Fruit fly (Drosophila melanogaster) whole organism, embryonic: ENCODE data around the gene CG8034.

Experiments used
- Antp ChIP-seq: fragments of 200-800 bp; sonication (Bioruptor generic); optimal IDR thresholded peaks from 3 replicates; lab custom pipeline; 2016; ENCODE audit warnings: missing biosample characterization, missing genetic modification characterization
- Awh ChIP-seq: fragments of 200-800 bp; sonication (Bioruptor generic); IDR thresholded peaks from 2 replicates; pipeline ENCODE4, ENCODE4 v1.3.6; 2022; ENCODE audit warnings: missing biosample characterization, missing genetic modification characterization
- C15 ChIP-seq: fragments of 200-800 bp; sonication (Bioruptor generic); IDR thresholded peaks from 3 replicates; pipeline ENCODE4 v1.3.6; 2022; ENCODE audit warnings: missing biosample characterization, missing genetic modification characterization
- CG14014 ChIP-seq: fragments of 200-800 bp; sonication (Bioruptor generic); IDR thresholded peaks from 2 replicates; pipeline ENCODE4 v1.3.6; 2022; ENCODE audit warnings: missing biosample characterization, missing genetic modification characterization
- CG14050 ChIP-seq: fragments of 200-800 bp; sonication (Bioruptor generic); IDR thresholded peaks from 3 replicates; pipeline ENCODE4 v1.3.6; 2022; ENCODE audit warnings: missing biosample characterization, missing genetic modification characterization
- CG14965 ChIP-seq: fragments of 200-800 bp; sonication (Bioruptor generic); optimal IDR thresholded peaks from 2 replicates; lab custom pipeline; 2016; ENCODE audit warnings: missing biosample characterization, missing genetic modification characterization, borderline replicate concordance
- CG15269 ChIP-seq: fragments of 200-800 bp; sonication (Bioruptor generic); optimal IDR thresholded peaks from 2 replicates; lab custom pipeline; 2018; ENCODE audit warnings: missing biosample characterization, mild to moderate bottlenecking, missing genetic modification characterization, moderate library complexity
- CG17328 ChIP-seq: fragments of 200-800 bp; sonication (Bioruptor generic); IDR thresholded peaks from 2 replicates; pipeline ENCODE4 v1.3.6; 2022; ENCODE audit warnings: missing biosample characterization, missing genetic modification characterization
- CG17359 ChIP-seq: fragments of 200-800 bp; sonication (Bioruptor generic); optimal IDR thresholded peaks from 3 replicates; lab custom pipeline; 2018; ENCODE audit warnings: missing biosample characterization, mild to moderate bottlenecking, missing genetic modification characterization, moderate library complexity
- CG17568 ChIP-seq: fragments of 200-800 bp; sonication (Bioruptor generic); optimal IDR thresholded peaks from 2 replicates; lab custom pipeline; 2018; ENCODE audit warnings: missing biosample characterization, mild to moderate bottlenecking, missing genetic modification characterization, moderate library complexity
- CG2129 ChIP-seq: fragments of 200-800 bp; sonication (Bioruptor generic); IDR thresholded peaks from 2 replicates; pipeline ENCODE4 v1.3.6; 2022; ENCODE audit warnings: missing biosample characterization, missing genetic modification characterization; ENCODE audit not compliant: partially characterized antibody
- CG2199 ChIP-seq: fragments of 200-800 bp; sonication (Bioruptor generic); IDR thresholded peaks from 3 replicates; pipeline ENCODE4 v1.3.6; 2022; ENCODE audit warnings: missing biosample characterization, missing genetic modification characterization
- CG31441 ChIP-seq: fragments of 200-800 bp; sonication (Bioruptor generic); IDR thresholded peaks from 2 replicates; pipeline ENCODE4 v1.3.6; 2022; ENCODE audit warnings: missing biosample characterization, missing genetic modification characterization
- CG4854 ChIP-seq: fragments of 200-800 bp; sonication (Bioruptor generic); optimal IDR thresholded peaks from 2 replicates; lab custom pipeline; 2016; ENCODE audit warnings: missing biosample characterization, missing genetic modification characterization, inconsistent platforms
- CG6175 ChIP-seq: fragments of 200-800 bp; sonication (Bioruptor generic); IDR thresholded peaks from 3 replicates; pipeline ENCODE4 v1.3.6; 2022; ENCODE audit warnings: missing biosample characterization, missing genetic modification characterization
- CG6813 ChIP-seq: fragments of 200-800 bp; sonication (Bioruptor generic); optimal IDR thresholded peaks from 2 replicates; lab custom pipeline; 2017; ENCODE audit warnings: missing biosample characterization, missing genetic modification characterization, mild to moderate bottlenecking, moderate library complexity, missing genetic modification reagents
- CG6854 ChIP-seq: fragments of 200-800 bp; sonication (Bioruptor generic); optimal IDR thresholded peaks from 3 replicates; lab custom pipeline; 2017; ENCODE audit warnings: missing biosample characterization, mild to moderate bottlenecking, missing genetic modification characterization
- CG8290 ChIP-seq, 3 experiments: fragments of 200-800 bp; sonication (Bioruptor generic); optimal IDR thresholded peaks; 2 replicates each; lab custom pipeline; 2016 to 2019; ENCODE audit warnings: missing biosample characterization in 3 of 3, missing genetic modification characterization in 3 of 3, mild to moderate bottlenecking in 2 of 3, moderate library complexity in 1 of 3
- CG8765 ChIP-seq: fragments of 200-800 bp; sonication (Bioruptor generic); IDR thresholded peaks from 2 replicates; pipeline ENCODE4 v1.3.6; 2022; ENCODE audit warnings: missing biosample characterization, missing genetic modification characterization
- CG9727 ChIP-seq: fragments of 200-800 bp; sonication (Bioruptor generic); optimal IDR thresholded peaks from 3 replicates; lab custom pipeline; 2017; ENCODE audit warnings: missing biosample characterization, mild to moderate bottlenecking, missing genetic modification characterization
- CG9876 ChIP-seq: fragments of 200-800 bp; sonication (Bioruptor generic); optimal IDR thresholded peaks from 2 replicates; lab custom pipeline; 2016; ENCODE audit warnings: missing biosample characterization, missing genetic modification characterization
- CkIIα-i1 ChIP-seq: fragments of 200-800 bp; sonication (Bioruptor generic); IDR thresholded peaks from 2 replicates; pipeline ENCODE4 v1.3.6; 2022; ENCODE audit warnings: missing biosample characterization, missing genetic modification characterization
- Dek ChIP-seq: fragments of 200-800 bp; sonication (Bioruptor generic); optimal IDR thresholded peaks from 3 replicates; lab custom pipeline; 2019; ENCODE audit warnings: missing biosample characterization, mild to moderate bottlenecking, missing genetic modification characterization, moderate library complexity
- Dll ChIP-seq: fragments of 200-800 bp; sonication (Bioruptor generic); IDR thresholded peaks from 4 replicates; pipeline ENCODE4 v1.3.6; 2022; ENCODE audit warnings: missing biosample characterization, missing genetic modification characterization; ENCODE audit not compliant: partially characterized antibody
- HLH3B ChIP-seq: fragments of 200-800 bp; sonication (Bioruptor generic); IDR thresholded peaks from 2 replicates; pipeline ENCODE4 v1.3.6; 2022; ENCODE audit warnings: missing biosample characterization, missing genetic modification characterization
- Kr ChIP-seq: fragments of 200-800 bp; sonication (Bioruptor generic); optimal IDR thresholded peaks from 2 replicates; lab custom pipeline; 2017; ENCODE audit warnings: missing biosample characterization, mild to moderate bottlenecking, missing genetic modification characterization
- MESR4 ChIP-seq: fragments of 200-800 bp; sonication (Bioruptor generic); optimal IDR thresholded peaks from 2 replicates; lab custom pipeline; 2018; ENCODE audit warnings: missing biosample characterization, mild to moderate bottlenecking, missing genetic modification characterization, moderate library complexity
- Nf-YA ChIP-seq: fragments of 200-800 bp; sonication (Bioruptor generic); IDR thresholded peaks from 2 replicates; pipeline ENCODE4 v1.3.6; 2022; ENCODE audit warnings: missing biosample characterization, missing genetic modification characterization
- Oli ChIP-seq: fragments of 200-800 bp; sonication (Bioruptor generic); optimal IDR thresholded peaks from 2 replicates; lab custom pipeline; 2018; ENCODE audit warnings: missing biosample characterization, mild to moderate bottlenecking, missing genetic modification characterization, moderate library complexity
- Sox102F ChIP-seq: fragments of 200-800 bp; sonication (Bioruptor generic); optimal IDR thresholded peaks from 2 replicates; lab custom pipeline; 2018; ENCODE audit warnings: missing biosample characterization, mild to moderate bottlenecking, missing genetic modification characterization, moderate library complexity
- Stat92E ChIP-seq, 3 experiments: fragments of >200 bp in 2 of 3; fragments of 200-800 bp in 1 of 3; sonication (Bioruptor generic) in 1 of 3; optimal IDR thresholded peaks; 2 replicates each; lab custom pipeline; 2017 to 2019; ENCODE audit warnings: missing biosample characterization in 3 of 3, missing genetic modification characterization in 3 of 3, mild to moderate bottlenecking in 1 of 3, moderate library complexity in 1 of 3
- Vsx1 ChIP-seq: fragments of 200-800 bp; sonication (Bioruptor generic); optimal IDR thresholded peaks from 2 replicates; lab custom pipeline; 2017; ENCODE audit warnings: missing biosample characterization, mild to moderate bottlenecking, missing genetic modification characterization, missing genetic modification reagents
- crc ChIP-seq: fragments of 200-800 bp; sonication (Bioruptor generic); optimal IDR thresholded peaks from 2 replicates; lab custom pipeline; 2016; ENCODE audit warnings: missing biosample characterization, missing genetic modification characterization
- crp ChIP-seq, 2 experiments: fragments of 200-800 bp; sonication (Bioruptor generic); optimal IDR thresholded peaks; 2 replicates in 1 of 2; 3 replicates in 1 of 2; lab custom pipeline; 2017; ENCODE audit warnings: missing biosample characterization in 2 of 2, missing genetic modification characterization in 2 of 2, mild to moderate bottlenecking in 1 of 2, moderate library complexity in 1 of 2
- gcm ChIP-seq: fragments of 200-800 bp; sonication (Bioruptor generic); optimal IDR thresholded peaks from 2 replicates; lab custom pipeline; 2019; ENCODE audit warnings: missing biosample characterization, mild to moderate bottlenecking, missing genetic modification characterization, moderate library complexity
- gem ChIP-seq: fragments of 200-800 bp; sonication (Bioruptor generic); optimal IDR thresholded peaks from 2 replicates; lab custom pipeline; 2019; ENCODE audit warnings: missing biosample characterization, mild to moderate bottlenecking, missing genetic modification characterization, moderate library complexity
- gro ChIP-seq: fragments of 200-800 bp; sonication (Bioruptor generic); optimal IDR thresholded peaks from 2 replicates; lab custom pipeline; 2016; ENCODE audit warnings: missing biosample characterization, missing genetic modification characterization
- gsb-n ChIP-seq: fragments of 200-800 bp; sonication (Bioruptor generic); optimal IDR thresholded peaks from 3 replicates; lab custom pipeline; 2018; ENCODE audit warnings: missing biosample characterization, mild to moderate bottlenecking, missing genetic modification characterization
- hbn ChIP-seq: fragments of 200-800 bp; sonication (Bioruptor generic); IDR thresholded peaks from 2 replicates; pipeline ENCODE4 v1.3.6; 2022; ENCODE audit warnings: missing biosample characterization, missing genetic modification characterization; ENCODE audit not compliant: partially characterized antibody
- hth ChIP-seq: fragments of >200 bp; optimal IDR thresholded peaks from 2 replicates; lab custom pipeline; 2017; ENCODE audit warnings: inconsistent platforms
- jumu ChIP-seq: fragments of 200-800 bp; sonication (Bioruptor generic); optimal IDR thresholded peaks from 3 replicates; lab custom pipeline; 2016; ENCODE audit warnings: missing biosample characterization, missing genetic modification characterization
- ken ChIP-seq: fragments of 200-800 bp; sonication (Bioruptor generic); IDR thresholded peaks from 3 replicates; pipeline ENCODE4 v1.3.6; 2022; ENCODE audit warnings: missing biosample characterization, missing genetic modification characterization
- kni ChIP-seq: fragments of 200-800 bp; sonication (Bioruptor generic); optimal IDR thresholded peaks from 3 replicates; lab custom pipeline; 2017; ENCODE audit warnings: mild to moderate bottlenecking, missing biosample characterization, missing genetic modification reagents, missing genetic modification characterization
- lmd ChIP-seq: fragments of 200-800 bp; sonication (Bioruptor generic); IDR thresholded peaks from 2 replicates; pipeline ENCODE4 v1.3.6; 2022; ENCODE audit warnings: missing biosample characterization, missing genetic modification characterization
- mld ChIP-seq: fragments of 200-800 bp; sonication (Bioruptor generic); IDR thresholded peaks from 3 replicates; pipeline ENCODE4 v1.3.6; 2022; ENCODE audit warnings: missing biosample characterization, missing genetic modification characterization; ENCODE audit not compliant: partially characterized antibody
- phol ChIP-seq: fragments of 200-800 bp; sonication (Bioruptor generic); optimal IDR thresholded peaks from 3 replicates; lab custom pipeline; 2018; ENCODE audit warnings: missing biosample characterization, mild to moderate bottlenecking, missing genetic modification characterization, moderate library complexity
- sqz ChIP-seq: fragments of 200-800 bp; sonication (Bioruptor generic); optimal IDR thresholded peaks from 3 replicates; lab custom pipeline; 2018; ENCODE audit warnings: missing biosample characterization, mild to moderate bottlenecking, missing genetic modification characterization
- toy ChIP-seq: fragments of 200-800 bp; sonication (Bioruptor generic); IDR thresholded peaks from 2 replicates; pipeline ENCODE4 v1.3.6; 2022; ENCODE audit warnings: missing biosample characterization, missing genetic modification characterization
- unpg ChIP-seq: fragments of 200-800 bp; sonication (Bioruptor generic); optimal IDR thresholded peaks from 3 replicates; lab custom pipeline; 2018; ENCODE audit warnings: missing biosample characterization, mild to moderate bottlenecking, missing genetic modification characterization, moderate library complexity

Gene CG8034

DNA sequence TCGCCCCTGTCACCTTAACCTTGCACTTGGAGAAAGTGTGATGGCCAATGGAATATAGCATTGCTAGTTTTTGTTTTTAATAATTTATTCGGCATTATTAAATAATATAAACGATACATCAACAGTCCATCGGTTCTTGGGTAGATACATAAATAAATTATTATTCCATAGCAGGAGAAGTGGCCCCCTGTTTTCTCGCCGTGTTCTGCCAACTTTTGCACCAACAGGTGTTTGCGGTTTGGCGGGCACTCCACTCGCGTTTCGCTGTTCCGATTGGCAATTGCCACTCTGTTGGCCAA is 25.8 kb upstream of the CG8034 start (continued):
- peak; percentile 81 for TF ChIP-seq Oli (tag; lab: Kevin White, UChicago)
- no peak for TF ChIP-seq Dll (GFP tag; lab: Robert Waterston, UW)
- no peak for TF ChIP-seq hbn (GFP tag; lab: Robert Waterston, UW)
- peak; percentile 1 for TF ChIP-seq CG9876
- no peak for TF ChIP-seq CG2129 (GFP tag; lab: Robert Waterston, UW)
- peak; percentile 58; the same call in 1 of the 2 replicates for TF ChIP-seq Nf-YA (GFP tag; lab: Robert Waterston, UW)
- TF ChIP-seq unpg (GFP tag; lab: Kevin White, UChicago): peak; percentile 85
- TF ChIP-seq CkIIα-i1 (GFP tag; lab: Robert Waterston, UW): no peak
- peak; percentile 70 for TF ChIP-seq CG14014 (GFP tag; lab: Robert Waterston, UW)
- peak; percentile 63 for TF ChIP-seq CG6854 (GFP tag; lab: Kevin White, UChicago)
- TF ChIP-seq crc (GFP tag; lab: Kevin White, UChicago): peak; percentile 67
- TF ChIP-seq Awh (GFP tag; lab: Robert Waterston, UW): peak; percentile 12; the same call in 1 of the 2 replicates
- TF ChIP-seq CG31441 (GFP tag; lab: Robert Waterston, UW): peak; percentile 72
- TF ChIP-seq CG4854 (GFP tag; lab: Kevin White, UChicago): peak; percentile 82
- no peak for TF ChIP-seq kni
- TF ChIP-seq CG2199 (GFP tag; lab: Robert Waterston, UW): peak; percentile 56; the same call in 1 of the 3 replicates
- peak; percentile 76 for TF ChIP-seq phol (tag; lab: Kevin White, UChicago)
- peak; percentile 60 for TF ChIP-seq gsb-n (tag; lab: Kevin White, UChicago)
- TF ChIP-seq MESR4: peak; percentile 1
- TF ChIP-seq CG6813 (GFP tag; lab: Kevin White, UChicago): peak; percentile 87
- peak; percentile 38 for TF ChIP-seq Vsx1 (GFP tag; lab: Kevin White, UChicago)
- TF ChIP-seq lmd: peak; percentile 87
- no peak for TF ChIP-seq Kr
- no peak for TF ChIP-seq Stat92E (GFP tag; optimal IDR thresholded peaks at IDR 0.05; lab: Kevin White, UChicago)
- TF ChIP-seq jumu: peak; percentile 55
- peak; percentile 85 for TF ChIP-seq CG17359 (tag; lab: Kevin White, UChicago)
- peak; percentile 49 for TF ChIP-seq CG8290 (GFP tag; optimal IDR thresholded peaks at IDR 0.05; lab: Kevin White, UChicago)
- peak in 1 of 2 experiments; percentile 80 for TF ChIP-seq CG8290 (tag; optimal IDR thresholded peaks at IDR 0.05; lab: Kevin White, UChicago)
- TF ChIP-seq CG8765: peak; percentile 68; the same call in 1 of the 2 replicates
- no peak for TF ChIP-seq mld (GFP tag; lab: Robert Waterston, UW)
- TF ChIP-seq ken (GFP tag; lab: Robert Waterston, UW): 0 out of 3 replicates have a peak, but pooled peaks have one; percentile 43
- TF ChIP-seq CG14965 (GFP tag; lab: Kevin White, UChicago): no peak
- TF ChIP-seq gcm (GFP tag; lab: Kevin White, UChicago): peak; percentile 52
- peak; percentile 85 for TF ChIP-seq Sox102F
- TF ChIP-seq CG6175 (GFP tag; lab: Robert Waterston, UW): peak; percentile 76; the same call in 2 of the 3 replicates
- TF ChIP-seq HLH3B (GFP tag; lab: Robert Waterston, UW): peak; percentile 66; the same call in 1 of the 2 replicates
- peak; percentile 81 for TF ChIP-seq CG17328 (GFP tag; lab: Robert Waterston, UW)
- peak; percentile 54 for TF ChIP-seq CG14050 (GFP tag; lab: Robert Waterston, UW)
- TF ChIP-seq gem (tag; lab: Kevin White, UChicago): peak; percentile 89
- no peak for TF ChIP-seq hth
- TF ChIP-seq toy (GFP tag; lab: Robert Waterston, UW): peak; percentile 61; the same call in 1 of the 2 replicates
- TF ChIP-seq Dek (tag; lab: Kevin White, UChicago): peak; percentile 82
- TF ChIP-seq CG17568 (GFP tag; lab: Kevin White, UChicago): peak; percentile 72
- peak; percentile 84 for TF ChIP-seq CG9727 (GFP tag; lab: Kevin White, UChicago)
- peak; percentile 81 for TF ChIP-seq CG15269 (tag; lab: Kevin White, UChicago)
- no peak for TF ChIP-seq sqz
- TF ChIP-seq Antp (GFP tag; lab: Kevin White, UChicago): peak; percentile 69
- 0 out of 3 replicates have a peak, but pooled peaks have one; percentile 58 for TF ChIP-seq C15 (GFP tag; lab: Robert Waterston, UW)
- TF ChIP-seq crp (GFP tag; optimal IDR thresholded peaks at IDR 0.05; lab: Kevin White, UChicago): peak in 1 of 2 experiments; percentile 19
- TF ChIP-seq gro: peak; percentile 73
